Worm (Caenorhabditis elegans) whole organism, young adult: Measurements from ENCODE around the gene F21H7.5.

ENCODE experiments used
- K12H6.12 ChIP-seq: fragments of 200-800 bp; sonication (Bioruptor generic); optimal IDR thresholded peaks from 2 replicates; lab custom pipeline; 2018; ENCODE audit warnings: mild to moderate bottlenecking, missing genetic modification characterization, missing compliant biosample characterization
- ama-1 ChIP-seq, 3 experiments: fragments of 150-350 bp in 1 of 3; sonication (generic microtip) in 2 of 3; optimal IDR thresholded peaks; 2 replicates each; lab custom pipeline; 2014 to 2018; ENCODE audit warnings: missing biosample characterization in 2 of 3, missing genetic modification characterization in 2 of 3, missing genetic modification reagents in 2 of 3
- hsf-1 ChIP-seq: fragments of 200-800 bp; sonication (Bioruptor generic); IDR thresholded peaks from 2 replicates; pipeline ENCODE4 v1.3.6; 2022; ENCODE audit warnings: missing genetic modification reagents, missing genetic modification characterization, missing compliant biosample characterization
- let-607 ChIP-seq, 2 experiments: fragments of 200-800 bp in 1 of 2; sonication (Bioruptor generic) in 1 of 2; sonication (generic microtip) in 1 of 2; optimal IDR thresholded peaks; 2 replicates each; lab custom pipeline; 2016 to 2018; ENCODE audit warnings: mild to moderate bottlenecking in 2 of 2, missing compliant biosample characterization in 2 of 2, missing genetic modification characterization in 2 of 2, moderate library complexity in 2 of 2, missing genotype in 1 of 2
- lin-54 ChIP-seq: fragments of 200-800 bp; sonication (Bioruptor generic); optimal IDR thresholded peaks from 2 replicates; lab custom pipeline; 2018; ENCODE audit warnings: mild to moderate bottlenecking, missing genetic modification characterization, missing compliant biosample characterization
- snpc-1.1 ChIP-seq: sonication (generic microtip); optimal IDR thresholded peaks from 2 replicates; lab custom pipeline; 2017; ENCODE audit warnings: missing genetic modification characterization, mild to moderate bottlenecking, missing compliant biosample characterization, antibody characterized with exemption, moderate library complexity, missing genotype, missing genetic modification reagents; ENCODE audit not compliant: insufficient read depth
- ztf-18 ChIP-seq: sonication (generic microtip); optimal IDR thresholded peaks from 2 replicates; lab custom pipeline; 2016; ENCODE audit warnings: missing genotype, mild to moderate bottlenecking, missing genetic modification characterization, missing compliant biosample characterization

- TF ChIP-seq snpc-1.1 (tag; lab: Kevin White, UChicago) (no peak), ztf-18 (tag; lab: Kevin White, UChicago) (no peak), K12H6.12 (tag; lab: Kevin White, UChicago) (no peak), hsf-1 (GFP tag; lab: Robert Waterston, UW) (no peak), ama-1 (optimal IDR thresholded peaks at IDR 0.05; lab: Kevin White, UChicago) (no peak), ama-1 (GFP tag; optimal IDR thresholded peaks at IDR 0.05; lab: Kevin White, UChicago) (no peak), lin-54 (GFP tag; lab: Kevin White, UChicago) (no peak), let-607 (tag; optimal IDR thresholded peaks at IDR 0.05; lab: Kevin White, UChicago) (no peak)
Measured at ce11 chrV:16220020-16220419, 17.3 kb upstream of the F21H7.5 start.
